Fruit fly (Drosophila melanogaster): ENCODE results near the gene CG15812.

The CG15812 gene

dm6 chr3L:3127544-3127943 lies 32.2 kb upstream of the CG15812 start, which contains the start of gene promL (continued):
- TF ChIP-seq Hr78 (GFP tag; optimal IDR thresholded peaks at IDR 0.05) (no peak), Nf-YC (tag; optimal IDR thresholded peaks at IDR 0.05) (peak; percentile 59), CG12744 (GFP tag; optimal IDR thresholded peaks at IDR 0.05) (peak; percentile 48), dimm (GFP tag; IDR thresholded peaks at IDR 0.05) (no peak), so (GFP tag; IDR thresholded peaks at IDR 0.05) (no peak), CG33557 (GFP tag; optimal IDR thresholded peaks at IDR 0.05) (peak; percentile 47), tx (GFP tag; optimal IDR thresholded peaks at IDR 0.05) (no peak), bbx (GFP tag; IDR thresholded peaks at IDR 0.05; ENCODE audit: partially characterized antibody) (peak; percentile 72), pho (GFP tag; optimal IDR thresholded peaks at IDR 0.05) (peak; percentile 31), Sox100B (GFP tag; optimal IDR thresholded peaks at IDR 0.05) (peak; percentile 18), Med (GFP tag) (peak; percentile 95), Neu2 (GFP tag; optimal IDR thresholded peaks at IDR 0.05; ENCODE audit: borderline replicate concordance) (no peak), CG7271 (tag; optimal IDR thresholded peaks at IDR 0.05) (peak; percentile 26), Oaz (GFP tag; IDR thresholded peaks at IDR 0.05) (no peak), luna (GFP tag; optimal IDR thresholded peaks at IDR 0.05) (peak; percentile 15), CkIIα-i1 (GFP tag; IDR thresholded peaks at IDR 0.05) (no peak), bcd (GFP tag; optimal IDR thresholded peaks at IDR 0.05) (peak; percentile 79), knrl (GFP tag; IDR thresholded peaks at IDR 0.05; ENCODE audit: partially characterized antibody) (peak; percentile 26; the same call in 1 of the 3 replicates), Nf-YB (GFP tag; optimal IDR thresholded peaks at IDR 0.05) (peak; percentile 58), Poxn (GFP tag; IDR thresholded peaks at IDR 0.05) (no peak), H2.0 (GFP tag; IDR thresholded peaks at IDR 0.05) (no peak), CG18262 (tag; optimal IDR thresholded peaks at IDR 0.05) (peak; percentile 50), CG32767 (GFP tag; IDR thresholded peaks at IDR 0.05) (peak; percentile 38; the same call in 1 of the 2 replicates), prd (optimal IDR thresholded peaks at IDR 0.05) (no peak), prd (GFP tag; IDR thresholded peaks at IDR 0.05) (no peak), CG16779 (GFP tag; IDR thresholded peaks at IDR 0.05) (no peak), Ptx1 (GFP tag; IDR thresholded peaks at IDR 0.05) (peak; percentile 32; the same call in 1 of the 2 replicates), Gug (GFP tag; IDR thresholded peaks at IDR 0.05) (no peak), CG14441 (GFP tag; IDR thresholded peaks at IDR 0.05) (no peak), Scr (GFP tag; IDR thresholded peaks at IDR 0.05; ENCODE audit: partially characterized antibody) (peak; percentile 17; the same call in 1 of the 2 replicates), CG14667 (GFP tag; IDR thresholded peaks at IDR 0.05) (no peak), C15 (GFP tag; IDR thresholded peaks at IDR 0.05) (no peak), eyg (GFP tag; optimal IDR thresholded peaks at IDR 0.05) (peak; percentile 78), CG9215 (GFP tag; IDR thresholded peaks at IDR 0.05) (no peak), dysf (GFP tag; IDR thresholded peaks at IDR 0.05) (peak; percentile 64; the same call in 2 of the 3 replicates), CG2116 (GFP tag; optimal IDR thresholded peaks at IDR 0.05) (peak; percentile 76), Kr (GFP tag; optimal IDR thresholded peaks at IDR 0.05) (no peak), CG7928 (GFP tag; optimal IDR thresholded peaks at IDR 0.05) (peak; percentile 95), CG11723 (GFP tag; optimal IDR thresholded peaks at IDR 0.05) (peak; percentile 28), ewg (GFP tag; optimal IDR thresholded peaks at IDR 0.05) (peak; percentile 48), sisA (GFP tag; IDR thresholded peaks at IDR 0.05) (no peak), Blimp-1 (GFP tag; optimal IDR thresholded peaks at IDR 0.05) (peak; percentile 43), cad (GFP tag; optimal IDR thresholded peaks at IDR 0.05) (no peak), tio (GFP tag; optimal IDR thresholded peaks at IDR 0.05) (no peak), Ada2b (GFP tag; IDR thresholded peaks at IDR 0.05) (peak; percentile 29; the same call in 1 of the 2 replicates), CG15601 (tag; optimal IDR thresholded peaks at IDR 0.05) (peak; percentile 71), slou (GFP tag; optimal IDR thresholded peaks at IDR 0.05) (no peak), kah (GFP tag; optimal IDR thresholded peaks at IDR 0.05) (no peak), ara (GFP tag; IDR thresholded peaks at IDR 0.05) (0 out of 2 replicates have a peak, but pooled peaks have one; percentile 12), CG10462 (GFP tag; optimal IDR thresholded peaks at IDR 0.05) (peak; percentile 48), btn (GFP tag; optimal IDR thresholded peaks at IDR 0.05) (peak; percentile 16), tup (GFP tag; optimal IDR thresholded peaks at IDR 0.05) (no peak)
